Fruit fly (Drosophila melanogaster) whole organism, embryonic: ENCODE measurements around the gene usp.
A peak's percentile ranks its signal among the peaks of the same experiment; 100 is the strongest.

Source experiments
- CG10979 ChIP-seq: fragments of 200-800 bp; sonication (Bioruptor generic); optimal IDR thresholded peaks from 2 replicates; lab custom pipeline; 2018; ENCODE audit warnings: missing biosample characterization, mild to moderate bottlenecking, missing genetic modification characterization, moderate library complexity
- CG13123 ChIP-seq: fragments of 200-800 bp; sonication (Bioruptor generic); optimal IDR thresholded peaks from 2 replicates; lab custom pipeline; 2016; ENCODE audit warnings: missing biosample characterization, missing genetic modification characterization
- CG13287 ChIP-seq: fragments of 200-800 bp; sonication (Bioruptor generic); IDR thresholded peaks from 2 replicates; pipeline ENCODE4 v1.3.6; 2022; ENCODE audit warnings: missing biosample characterization, missing genetic modification characterization; ENCODE audit not compliant: partially characterized antibody
- CG14050 ChIP-seq: fragments of 200-800 bp; sonication (Bioruptor generic); IDR thresholded peaks from 3 replicates; pipeline ENCODE4 v1.3.6; 2022; ENCODE audit warnings: missing biosample characterization, missing genetic modification characterization
- CG14441 ChIP-seq: fragments of 200-800 bp; sonication (Bioruptor generic); IDR thresholded peaks from 2 replicates; pipeline ENCODE4 v1.3.6; 2022; ENCODE audit warnings: missing biosample characterization, missing genetic modification characterization
- CG15269 ChIP-seq: fragments of 200-800 bp; sonication (Bioruptor generic); optimal IDR thresholded peaks from 2 replicates; lab custom pipeline; 2018; ENCODE audit warnings: missing biosample characterization, mild to moderate bottlenecking, missing genetic modification characterization, moderate library complexity
- CG16779 ChIP-seq: fragments of 200-800 bp; sonication (Bioruptor generic); IDR thresholded peaks from 2 replicates; pipeline ENCODE4 v1.3.6; 2022; ENCODE audit warnings: missing biosample characterization, missing genetic modification characterization
- CG3407 ChIP-seq: fragments of 200-800 bp; sonication (Bioruptor generic); optimal IDR thresholded peaks from 2 replicates; lab custom pipeline; 2018; ENCODE audit warnings: missing biosample characterization, mild to moderate bottlenecking, missing genetic modification characterization
- CG6175 ChIP-seq: fragments of 200-800 bp; sonication (Bioruptor generic); IDR thresholded peaks from 3 replicates; pipeline ENCODE4 v1.3.6; 2022; ENCODE audit warnings: missing biosample characterization, missing genetic modification characterization
- CG6254 ChIP-seq: fragments of 200-800 bp; sonication (Bioruptor generic); optimal IDR thresholded peaks from 3 replicates; lab custom pipeline; 2017; ENCODE audit warnings: mild to moderate bottlenecking, missing biosample characterization, missing genetic modification reagents, missing genetic modification characterization
- CG9727 ChIP-seq: fragments of 200-800 bp; sonication (Bioruptor generic); optimal IDR thresholded peaks from 3 replicates; lab custom pipeline; 2017; ENCODE audit warnings: missing biosample characterization, mild to moderate bottlenecking, missing genetic modification characterization
- CG9932 ChIP-seq: fragments of 200-800 bp; sonication (Bioruptor generic); IDR thresholded peaks from 2 replicates; pipeline ENCODE4 v1.3.6; 2022; ENCODE audit warnings: missing biosample characterization, missing genetic modification characterization
- Chrac-16 ChIP-seq: fragments of 200-800 bp; sonication (Bioruptor generic); optimal IDR thresholded peaks from 3 replicates; lab custom pipeline; 2016; ENCODE audit warnings: missing biosample characterization, missing genetic modification characterization
- D19A ChIP-seq: fragments of 200-800 bp; optimal IDR thresholded peaks from 3 replicates; lab custom pipeline; 2019; ENCODE audit warnings: missing biosample characterization, mild to moderate bottlenecking, missing genetic modification characterization, moderate library complexity
- Dad ChIP-seq: fragments of 200-800 bp; sonication (Bioruptor generic); optimal IDR thresholded peaks from 3 replicates; lab custom pipeline; 2016; ENCODE audit warnings: missing biosample characterization, missing genetic modification characterization
- Dek ChIP-seq: fragments of 200-800 bp; sonication (Bioruptor generic); optimal IDR thresholded peaks from 3 replicates; lab custom pipeline; 2019; ENCODE audit warnings: missing biosample characterization, mild to moderate bottlenecking, missing genetic modification characterization, moderate library complexity
- Gug ChIP-seq: fragments of 200-800 bp; sonication (Bioruptor generic); IDR thresholded peaks from 4 replicates; pipeline ENCODE4 v1.3.6; 2022; ENCODE audit warnings: missing biosample characterization, missing genetic modification characterization
- H15 ChIP-seq: fragments of 200-800 bp; sonication (Bioruptor generic); IDR thresholded peaks from 3 replicates; pipeline ENCODE4 v1.3.6; 2022; ENCODE audit warnings: missing biosample characterization, missing genetic modification characterization
- Hand ChIP-seq: fragments of 200-800 bp; sonication (Bioruptor generic); optimal IDR thresholded peaks from 2 replicates; lab custom pipeline; 2017; ENCODE audit warnings: mild to moderate bottlenecking, missing biosample characterization, missing genetic modification reagents, missing genetic modification characterization
- Hsf ChIP-seq: fragments of 200-800 bp; sonication (Bioruptor generic); optimal IDR thresholded peaks from 3 replicates; lab custom pipeline; 2016; ENCODE audit warnings: missing biosample characterization, missing genetic modification characterization
- Kr ChIP-seq: fragments of 200-800 bp; sonication (Bioruptor generic); optimal IDR thresholded peaks from 2 replicates; lab custom pipeline; 2017; ENCODE audit warnings: missing biosample characterization, mild to moderate bottlenecking, missing genetic modification characterization
- Lim3 ChIP-seq: fragments of 200-800 bp; sonication (Bioruptor generic); IDR thresholded peaks from 2 replicates; pipeline ENCODE4 v1.3.6; 2022; ENCODE audit warnings: missing biosample characterization, missing genetic modification characterization
- MTF-1 ChIP-seq: fragments of 200-800 bp; sonication (Bioruptor generic); optimal IDR thresholded peaks from 2 replicates; lab custom pipeline; 2018; ENCODE audit warnings: missing biosample characterization, mild to moderate bottlenecking, missing genetic modification characterization, borderline replicate concordance
- Meics ChIP-seq: fragments of 200-800 bp; sonication (Bioruptor generic); optimal IDR thresholded peaks from 2 replicates; lab custom pipeline; 2017; ENCODE audit warnings: missing biosample characterization, mild to moderate bottlenecking, missing genetic modification characterization
- Mrtf ChIP-seq: fragments of 200-800 bp; sonication (Bioruptor generic); IDR thresholded peaks from 3 replicates; pipeline ENCODE4 v1.3.6; 2022; ENCODE audit warnings: missing biosample characterization, missing genetic modification characterization
- Six4 ChIP-seq: fragments of 200-800 bp; sonication (Bioruptor generic); optimal IDR thresholded peaks from 2 replicates; lab custom pipeline; 2016; ENCODE audit warnings: missing biosample characterization, missing genetic modification characterization
- Vsx1 ChIP-seq: fragments of 200-800 bp; sonication (Bioruptor generic); optimal IDR thresholded peaks from 2 replicates; lab custom pipeline; 2017; ENCODE audit warnings: missing biosample characterization, mild to moderate bottlenecking, missing genetic modification characterization, missing genetic modification reagents
- Xbp1 ChIP-seq: fragments of 200-800 bp; sonication (Bioruptor generic); optimal IDR thresholded peaks from 3 replicates; lab custom pipeline; 2016; ENCODE audit warnings: missing biosample characterization, mild to moderate bottlenecking, missing genetic modification characterization
- chinmo ChIP-seq: fragments of 200-800 bp; sonication (Bioruptor generic); IDR thresholded peaks from 4 replicates; pipeline ENCODE4 v1.3.6; 2022; ENCODE audit warnings: missing biosample characterization, missing genetic modification characterization; ENCODE audit not compliant: partially characterized antibody
- crc ChIP-seq: fragments of 200-800 bp; sonication (Bioruptor generic); optimal IDR thresholded peaks from 2 replicates; lab custom pipeline; 2016; ENCODE audit warnings: missing biosample characterization, missing genetic modification characterization
- cwo ChIP-seq: fragments of 200-800 bp; sonication (Bioruptor generic); optimal IDR thresholded peaks from 3 replicates; lab custom pipeline; 2017; ENCODE audit warnings: missing biosample characterization, missing genetic modification characterization, mild to moderate bottlenecking, moderate library complexity, missing genetic modification reagents
- dmrt99B ChIP-seq: fragments of 200-800 bp; sonication (Bioruptor generic); optimal IDR thresholded peaks from 2 replicates; lab custom pipeline; 2018; ENCODE audit warnings: missing biosample characterization, mild to moderate bottlenecking, missing genetic modification characterization, moderate library complexity
- gsb-n ChIP-seq: fragments of 200-800 bp; sonication (Bioruptor generic); optimal IDR thresholded peaks from 3 replicates; lab custom pipeline; 2018; ENCODE audit warnings: missing biosample characterization, mild to moderate bottlenecking, missing genetic modification characterization
- jigr1 ChIP-seq: fragments of 200-800 bp; sonication (Bioruptor generic); IDR thresholded peaks from 3 replicates; pipeline ENCODE4 v1.3.6; 2022; ENCODE audit warnings: missing biosample characterization, missing genetic modification characterization
- ken ChIP-seq: fragments of 200-800 bp; sonication (Bioruptor generic); IDR thresholded peaks from 3 replicates; pipeline ENCODE4 v1.3.6; 2022; ENCODE audit warnings: missing biosample characterization, missing genetic modification characterization
- lmd ChIP-seq: fragments of 200-800 bp; sonication (Bioruptor generic); IDR thresholded peaks from 2 replicates; pipeline ENCODE4 v1.3.6; 2022; ENCODE audit warnings: missing biosample characterization, missing genetic modification characterization
- mld ChIP-seq: fragments of 200-800 bp; sonication (Bioruptor generic); IDR thresholded peaks from 3 replicates; pipeline ENCODE4 v1.3.6; 2022; ENCODE audit warnings: missing biosample characterization, missing genetic modification characterization; ENCODE audit not compliant: partially characterized antibody
- phol ChIP-seq: fragments of 200-800 bp; sonication (Bioruptor generic); optimal IDR thresholded peaks from 3 replicates; lab custom pipeline; 2018; ENCODE audit warnings: missing biosample characterization, mild to moderate bottlenecking, missing genetic modification characterization, moderate library complexity
- pita ChIP-seq: fragments of 200-800 bp; sonication (Bioruptor generic); optimal IDR thresholded peaks from 2 replicates; lab custom pipeline; 2017; ENCODE audit warnings: missing biosample characterization, mild to moderate bottlenecking, missing genetic modification characterization
- prd ChIP-seq, 3 experiments: fragments of >200 bp in 2 of 3; fragments of 200-800 bp in 1 of 3; sonication (Bioruptor generic) in 1 of 3; optimal IDR thresholded peaks in 2 of 3; IDR thresholded peaks in 1 of 3; 2 replicates in 2 of 3; 3 replicates in 1 of 3; pipeline versions ENCODE4 v1.3.6 to Lab custom; 2017 to 2022; ENCODE audit warnings: missing biosample characterization in 1 of 3, missing genetic modification characterization in 1 of 3
- seq ChIP-seq: fragments of 200-800 bp; sonication (Bioruptor generic); IDR thresholded peaks from 2 replicates; pipeline ENCODE4 v1.3.6; 2022; ENCODE audit warnings: missing biosample characterization, missing genetic modification characterization
- sima ChIP-seq: fragments of 200-800 bp; sonication (Bioruptor generic); optimal IDR thresholded peaks from 2 replicates; lab custom pipeline; 2016; ENCODE audit warnings: missing biosample characterization, missing genetic modification characterization
- stwl ChIP-seq: fragments of 200-800 bp; sonication (Bioruptor generic); optimal IDR thresholded peaks from 3 replicates; lab custom pipeline; 2018; ENCODE audit warnings: missing biosample characterization, mild to moderate bottlenecking, missing genetic modification characterization, moderate library complexity
- tap ChIP-seq: fragments of 200-800 bp; optimal IDR thresholded peaks from 3 replicates; lab custom pipeline; 2019; ENCODE audit warnings: missing biosample characterization, mild to moderate bottlenecking, missing genetic modification characterization, moderate library complexity
- twi ChIP-seq: fragments of 200-800 bp; optimal IDR thresholded peaks from 2 replicates; lab custom pipeline; 2019; ENCODE audit warnings: missing biosample characterization, mild to moderate bottlenecking, missing genetic modification characterization, moderate library complexity
- wek ChIP-seq: fragments of 200-800 bp; sonication (Bioruptor generic); optimal IDR thresholded peaks from 3 replicates; lab custom pipeline; 2018; ENCODE audit warnings: missing biosample characterization, mild to moderate bottlenecking, missing genetic modification characterization, moderate library complexity
- wor ChIP-seq: fragments of 200-800 bp; sonication (Bioruptor generic); IDR thresholded peaks from 2 replicates; pipeline ENCODE4 v1.3.6; 2022; ENCODE audit warnings: missing biosample characterization, missing genetic modification characterization
- zen2 ChIP-seq: fragments of 200-800 bp; sonication (Bioruptor generic); IDR thresholded peaks from 3 replicates; pipeline ENCODE4 v1.3.6; 2022; ENCODE audit warnings: missing biosample characterization, missing genetic modification characterization; ENCODE audit not compliant: partially characterized antibody

Gene usp

dm6 chrX:2088798-2089197 lies 46.7 kb upstream of the usp start (continued):
- 0 out of 2 replicates have a peak, but pooled peaks have one; percentile 19 for TF ChIP-seq CG14441

dm6 chrX:2087501-2087900 lies 45.4 kb upstream of the usp start:
- TF ChIP-seq tap (peak; percentile 51), cwo (GFP tag; lab: Kevin White, UChicago) (no peak), phol (tag; lab: Kevin White, UChicago) (peak; percentile 53), Kr (GFP tag; lab: Kevin White, UChicago) (no peak), CG15269 (tag; lab: Kevin White, UChicago) (peak; percentile 74), CG10979 (peak; percentile 47), prd (optimal IDR thresholded peaks at IDR 0.05; lab: Kevin White, UChicago) (no peak), prd (GFP tag; IDR thresholded peaks at IDR 0.05; lab: Robert Waterston, UW) (peak; percentile 82), CG14050 (peak; percentile 78), CG13123 (no peak), Six4 (GFP tag; lab: Kevin White, UChicago) (peak; percentile 28), CG9932 (peak; percentile 27; the same call in 1 of the 2 replicates), Lim3 (GFP tag; lab: Robert Waterston, UW) (no peak), pita (GFP tag; lab: Kevin White, UChicago) (no peak), CG3407 (peak; percentile 62), zen2 (GFP tag; lab: Robert Waterston, UW) (no peak), H15 (GFP tag; lab: Robert Waterston, UW) (0 out of 3 replicates have a peak, but pooled peaks have one; percentile 42), Hsf (GFP tag; lab: Kevin White, UChicago) (peak; percentile 48), stwl (tag; lab: Kevin White, UChicago) (no peak), Meics (GFP tag; lab: Kevin White, UChicago) (peak; percentile 33), wor (GFP tag; lab: Robert Waterston, UW) (peak; percentile 76), CG9727 (GFP tag; lab: Kevin White, UChicago) (peak; percentile 19), mld (GFP tag; lab: Robert Waterston, UW) (no peak), crc (no peak), dmrt99B (tag; lab: Kevin White, UChicago) (peak; percentile 76), twi (tag; lab: Kevin White, UChicago) (peak; percentile 8), Gug (GFP tag; lab: Robert Waterston, UW) (peak; percentile 73), Hand (GFP tag; lab: Kevin White, UChicago) (no peak), ken (GFP tag; lab: Robert Waterston, UW) (peak; percentile 82), Xbp1 (peak; percentile 60), Vsx1 (GFP tag; lab: Kevin White, UChicago) (no peak), MTF-1 (GFP tag; lab: Kevin White, UChicago) (no peak), CG6254 (GFP tag; lab: Kevin White, UChicago) (peak; percentile 99), seq (GFP tag; lab: Robert Waterston, UW) (peak; percentile 75), D19A (tag; lab: Kevin White, UChicago) (peak; percentile 56), Dek (tag; lab: Kevin White, UChicago) (peak; percentile 35), Mrtf (peak; percentile 44; the same call in 2 of the 3 replicates), CG16779 (GFP tag; lab: Robert Waterston, UW) (0 out of 2 replicates have a peak, but pooled peaks have one; percentile 25), Chrac-16 (GFP tag; lab: Kevin White, UChicago) (peak; percentile 4), CG6175 (0 out of 3 replicates have a peak, but pooled peaks have one; percentile 24), CG13287 (GFP tag; lab: Robert Waterston, UW) (no peak), sima (GFP tag; lab: Kevin White, UChicago) (no peak), jigr1 (no peak), chinmo (GFP tag; lab: Robert Waterston, UW) (0 out of 4 replicates have a peak, but pooled peaks have one; percentile 19), Dad (GFP tag; lab: Kevin White, UChicago) (peak; percentile 27), wek (GFP tag; lab: Kevin White, UChicago) (peak; percentile 55), gsb-n (peak; percentile 56), lmd (GFP tag; lab: Robert Waterston, UW) (peak; percentile 67)
